Fruit fly (Drosophila melanogaster) whole organism, embryonic: ENCODE data around the gene Vps37B.

ENCODE experiments used
- Abd-B ChIP-seq: fragments of 200-800 bp; sonication (Bioruptor generic); optimal IDR thresholded peaks from 2 replicates; lab custom pipeline; 2018; ENCODE audit warnings: missing biosample characterization, mild to moderate bottlenecking, missing genetic modification characterization, moderate library complexity
- Asciz ChIP-seq: fragments of 200-800 bp; sonication (Bioruptor generic); optimal IDR thresholded peaks from 2 replicates; lab custom pipeline; 2017; ENCODE audit warnings: missing biosample characterization, mild to moderate bottlenecking, missing genetic modification characterization, missing genetic modification reagents
- Awh ChIP-seq: fragments of 200-800 bp; sonication (Bioruptor generic); IDR thresholded peaks from 2 replicates; pipeline ENCODE4, ENCODE4 v1.3.6; 2022; ENCODE audit warnings: missing biosample characterization, missing genetic modification characterization
- BtbVII ChIP-seq: fragments of 200-800 bp; sonication (Bioruptor generic); optimal IDR thresholded peaks from 3 replicates; lab custom pipeline; 2017; ENCODE audit warnings: missing biosample characterization, mild to moderate bottlenecking, missing genetic modification characterization
- CG10959 ChIP-seq: fragments of 200-800 bp; sonication (Bioruptor generic); IDR thresholded peaks from 2 replicates; pipeline ENCODE4 v1.3.6; 2022; ENCODE audit warnings: missing biosample characterization, missing genetic modification characterization
- CG11093 ChIP-seq: fragments of 200-800 bp; sonication (Bioruptor generic); IDR thresholded peaks from 3 replicates; pipeline ENCODE4 v1.3.6; 2022; ENCODE audit warnings: missing biosample characterization, missing genetic modification characterization
- CG12299 ChIP-seq: fragments of 200-800 bp; sonication (Bioruptor generic); optimal IDR thresholded peaks from 2 replicates; lab custom pipeline; 2018; ENCODE audit warnings: missing biosample characterization, mild to moderate bottlenecking, missing genetic modification characterization
- CG12769 ChIP-seq: fragments of 200-800 bp; sonication (Bioruptor generic); optimal IDR thresholded peaks from 2 replicates; lab custom pipeline; 2019; ENCODE audit warnings: missing biosample characterization, mild to moderate bottlenecking, missing genetic modification characterization, moderate library complexity
- CG15073 ChIP-seq: fragments of 200-800 bp; sonication (Bioruptor generic); optimal IDR thresholded peaks from 2 replicates; lab custom pipeline; 2016; ENCODE audit warnings: missing biosample characterization, missing genetic modification characterization
- CG17568 ChIP-seq: fragments of 200-800 bp; sonication (Bioruptor generic); optimal IDR thresholded peaks from 2 replicates; lab custom pipeline; 2018; ENCODE audit warnings: missing biosample characterization, mild to moderate bottlenecking, missing genetic modification characterization, moderate library complexity
- CG17612 ChIP-seq: fragments of 200-800 bp; sonication (Bioruptor generic); IDR thresholded peaks from 2 replicates; pipeline ENCODE4 v1.3.6; 2022; ENCODE audit warnings: missing biosample characterization, missing genetic modification characterization
- CG18764 ChIP-seq: fragments of 200-800 bp; sonication (Bioruptor generic); optimal IDR thresholded peaks from 3 replicates; lab custom pipeline; 2016; ENCODE audit warnings: missing biosample characterization, missing genetic modification characterization
- CG2199 ChIP-seq: fragments of 200-800 bp; sonication (Bioruptor generic); IDR thresholded peaks from 3 replicates; pipeline ENCODE4 v1.3.6; 2022; ENCODE audit warnings: missing biosample characterization, missing genetic modification characterization
- CG3065 ChIP-seq: fragments of 200-800 bp; sonication (Bioruptor generic); optimal IDR thresholded peaks from 2 replicates; lab custom pipeline; 2016; ENCODE audit warnings: missing biosample characterization, missing genetic modification characterization
- CG32767 ChIP-seq: fragments of 200-800 bp; sonication (Bioruptor generic); IDR thresholded peaks from 2 replicates; pipeline ENCODE4 v1.3.6; 2022; ENCODE audit warnings: missing biosample characterization, missing genetic modification characterization
- CG3281 ChIP-seq: fragments of 200-800 bp; sonication (Bioruptor generic); optimal IDR thresholded peaks from 3 replicates; lab custom pipeline; 2017; ENCODE audit warnings: missing biosample characterization, mild to moderate bottlenecking, missing genetic modification characterization
- CG33557 ChIP-seq: fragments of 200-800 bp; sonication (Bioruptor generic); optimal IDR thresholded peaks from 2 replicates; lab custom pipeline; 2019; ENCODE audit warnings: missing biosample characterization, mild to moderate bottlenecking, missing genetic modification characterization, moderate library complexity
- CG4282 ChIP-seq: fragments of 200-800 bp; sonication (Bioruptor generic); optimal IDR thresholded peaks from 2 replicates; lab custom pipeline; 2016; ENCODE audit warnings: missing biosample characterization, missing genetic modification characterization
- CG4854 ChIP-seq: fragments of 200-800 bp; sonication (Bioruptor generic); optimal IDR thresholded peaks from 2 replicates; lab custom pipeline; 2016; ENCODE audit warnings: missing biosample characterization, missing genetic modification characterization, inconsistent platforms
- CG7271 ChIP-seq: fragments of 200-800 bp; sonication (Bioruptor generic); optimal IDR thresholded peaks from 2 replicates; lab custom pipeline; 2018; ENCODE audit warnings: missing biosample characterization, mild to moderate bottlenecking, missing genetic modification characterization, moderate library complexity
- CG7987 ChIP-seq: fragments of 200-800 bp; sonication (Bioruptor generic); optimal IDR thresholded peaks from 2 replicates; lab custom pipeline; 2018; ENCODE audit warnings: missing biosample characterization, mild to moderate bottlenecking, missing genetic modification characterization, moderate library complexity
- CG8388 ChIP-seq: fragments of 200-800 bp; sonication (Bioruptor generic); optimal IDR thresholded peaks from 2 replicates; lab custom pipeline; 2019; ENCODE audit warnings: missing biosample characterization, mild to moderate bottlenecking, missing genetic modification characterization, moderate library complexity
- CG9215 ChIP-seq: fragments of 200-800 bp; sonication (Bioruptor generic); IDR thresholded peaks from 2 replicates; pipeline ENCODE4 v1.3.6; 2022; ENCODE audit warnings: missing biosample characterization, missing genetic modification characterization
- CoRest ChIP-seq: fragments of 200-800 bp; sonication (Bioruptor generic); optimal IDR thresholded peaks from 3 replicates; lab custom pipeline; 2018; ENCODE audit warnings: missing biosample characterization, mild to moderate bottlenecking, missing genetic modification characterization, moderate library complexity
- Dad ChIP-seq: fragments of 200-800 bp; sonication (Bioruptor generic); optimal IDR thresholded peaks from 3 replicates; lab custom pipeline; 2016; ENCODE audit warnings: missing biosample characterization, missing genetic modification characterization
- Dbx ChIP-seq: fragments of 200-800 bp; sonication (Bioruptor generic); IDR thresholded peaks from 3 replicates; pipeline ENCODE4 v1.3.6; 2022; ENCODE audit warnings: missing biosample characterization, missing genetic modification characterization
- ERR ChIP-seq: fragments of 200-800 bp; sonication (Bioruptor generic); optimal IDR thresholded peaks from 2 replicates; lab custom pipeline; 2016; ENCODE audit warnings: missing biosample characterization, missing genetic modification characterization
- Fer3 ChIP-seq: fragments of 200-800 bp; sonication (Bioruptor generic); optimal IDR thresholded peaks from 2 replicates; lab custom pipeline; 2018; ENCODE audit warnings: missing biosample characterization, mild to moderate bottlenecking, missing genetic modification characterization, moderate library complexity
- MESR4 ChIP-seq: fragments of 200-800 bp; sonication (Bioruptor generic); optimal IDR thresholded peaks from 2 replicates; lab custom pipeline; 2018; ENCODE audit warnings: missing biosample characterization, mild to moderate bottlenecking, missing genetic modification characterization, moderate library complexity
- Mes4 ChIP-seq: fragments of 200-800 bp; sonication (Bioruptor generic); optimal IDR thresholded peaks from 2 replicates; lab custom pipeline; 2016; ENCODE audit warnings: missing biosample characterization, missing genetic modification characterization
- NC2α ChIP-seq: fragments of 200-800 bp; sonication (Bioruptor generic); optimal IDR thresholded peaks from 2 replicates; lab custom pipeline; 2016; ENCODE audit warnings: missing biosample characterization, missing genetic modification characterization
- Nf-YA ChIP-seq: fragments of 200-800 bp; sonication (Bioruptor generic); IDR thresholded peaks from 2 replicates; pipeline ENCODE4 v1.3.6; 2022; ENCODE audit warnings: missing biosample characterization, missing genetic modification characterization
- PHDP ChIP-seq: fragments of 200-800 bp; sonication (Bioruptor generic); optimal IDR thresholded peaks from 3 replicates; lab custom pipeline; 2018; ENCODE audit warnings: missing biosample characterization, mild to moderate bottlenecking, missing genetic modification characterization, moderate library complexity
- Rx ChIP-seq: fragments of 200-800 bp; sonication (Bioruptor generic); IDR thresholded peaks from 2 replicates; pipeline ENCODE4 v1.3.6; 2022; ENCODE audit warnings: missing biosample characterization, missing genetic modification characterization
- btn ChIP-seq: fragments of 200-800 bp; sonication (Bioruptor generic); optimal IDR thresholded peaks from 2 replicates; lab custom pipeline; 2016; ENCODE audit warnings: missing biosample characterization, missing genetic modification characterization
- cad ChIP-seq: fragments of >200 bp; optimal IDR thresholded peaks from 2 replicates; lab custom pipeline; 2017; ENCODE audit warnings: missing biosample characterization, missing genetic modification characterization
- ci ChIP-seq: fragments of 200-800 bp; sonication (Bioruptor generic); IDR thresholded peaks from 3 replicates; pipeline ENCODE4 v1.3.6; 2022; ENCODE audit warnings: missing biosample characterization, missing genetic modification characterization
- ewg ChIP-seq: fragments of 200-800 bp; sonication (Bioruptor generic); optimal IDR thresholded peaks from 3 replicates; lab custom pipeline; 2017; ENCODE audit warnings: mild to moderate bottlenecking, missing biosample characterization, missing genetic modification reagents, missing genetic modification characterization
- fd96Cb ChIP-seq: fragments of 200-800 bp; sonication (Bioruptor generic); optimal IDR thresholded peaks from 2 replicates; lab custom pipeline; 2018; ENCODE audit warnings: missing biosample characterization, mild to moderate bottlenecking, missing genetic modification characterization, moderate library complexity
- gfzf ChIP-seq: fragments of 200-800 bp; sonication (Bioruptor generic); optimal IDR thresholded peaks from 2 replicates; lab custom pipeline; 2016; ENCODE audit warnings: missing biosample characterization, mild to moderate bottlenecking, missing genetic modification characterization, moderate library complexity
- grau ChIP-seq: fragments of 200-800 bp; optimal IDR thresholded peaks from 3 replicates; lab custom pipeline; 2019; ENCODE audit warnings: missing biosample characterization, mild to moderate bottlenecking, missing genetic modification characterization, moderate library complexity
- hbn ChIP-seq: fragments of 200-800 bp; sonication (Bioruptor generic); IDR thresholded peaks from 2 replicates; pipeline ENCODE4 v1.3.6; 2022; ENCODE audit warnings: missing biosample characterization, missing genetic modification characterization; ENCODE audit not compliant: partially characterized antibody
- jumu ChIP-seq: fragments of 200-800 bp; sonication (Bioruptor generic); optimal IDR thresholded peaks from 3 replicates; lab custom pipeline; 2016; ENCODE audit warnings: missing biosample characterization, missing genetic modification characterization
- maf-S ChIP-seq: fragments of 200-800 bp; sonication (Bioruptor generic); optimal IDR thresholded peaks from 2 replicates; lab custom pipeline; 2016; ENCODE audit warnings: missing biosample characterization, missing genetic modification characterization
- pita ChIP-seq: fragments of 200-800 bp; sonication (Bioruptor generic); optimal IDR thresholded peaks from 2 replicates; lab custom pipeline; 2017; ENCODE audit warnings: missing biosample characterization, mild to moderate bottlenecking, missing genetic modification characterization
- ranshi ChIP-seq: fragments of 200-800 bp; sonication (Bioruptor generic); IDR thresholded peaks from 2 replicates; pipeline ENCODE4 v1.3.6; 2022; ENCODE audit warnings: missing biosample characterization, missing genetic modification characterization
- slou ChIP-seq: fragments of 200-800 bp; sonication (Bioruptor generic); optimal IDR thresholded peaks from 3 replicates; lab custom pipeline; 2016; ENCODE audit warnings: missing biosample characterization, missing genetic modification characterization
- tap ChIP-seq: fragments of 200-800 bp; optimal IDR thresholded peaks from 3 replicates; lab custom pipeline; 2019; ENCODE audit warnings: missing biosample characterization, mild to moderate bottlenecking, missing genetic modification characterization, moderate library complexity
- tio ChIP-seq: fragments of 200-800 bp; sonication (Bioruptor generic); optimal IDR thresholded peaks from 2 replicates; lab custom pipeline; 2017; ENCODE audit warnings: missing biosample characterization, missing genetic modification characterization, inconsistent platforms
- trem ChIP-seq: fragments of 200-800 bp; optimal IDR thresholded peaks from 3 replicates; lab custom pipeline; 2019; ENCODE audit warnings: missing biosample characterization, mild to moderate bottlenecking, missing genetic modification characterization, moderate library complexity
- ttk ChIP-seq: fragments of 200-800 bp; sonication (Bioruptor generic); IDR thresholded peaks from 2 replicates; pipeline ENCODE4 v2.1.2; 2022; ENCODE audit warnings: missing biosample characterization, missing genetic modification characterization
- twi ChIP-seq: fragments of 200-800 bp; optimal IDR thresholded peaks from 2 replicates; lab custom pipeline; 2019; ENCODE audit warnings: missing biosample characterization, mild to moderate bottlenecking, missing genetic modification characterization, moderate library complexity

Gene Vps37B

DNA sequence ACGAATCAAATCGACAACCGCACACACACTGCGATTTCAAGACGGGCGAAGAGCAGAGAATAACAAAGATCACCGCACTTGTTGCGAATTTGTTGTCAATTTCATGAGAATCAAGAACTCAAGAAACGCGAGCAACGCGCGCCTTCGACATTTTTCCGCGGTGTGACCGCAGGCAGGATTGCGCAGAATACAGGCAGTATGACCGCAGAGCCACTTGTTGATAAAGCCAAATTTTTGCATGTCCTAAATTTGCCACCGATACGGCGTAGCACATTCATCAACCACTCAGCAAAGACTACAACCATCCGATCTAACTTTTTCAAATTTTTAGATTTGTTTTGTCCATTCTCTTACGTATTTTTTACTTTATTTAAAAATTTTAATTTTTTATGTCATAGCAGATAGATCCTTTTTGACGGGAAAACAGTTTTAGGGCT, 8.7 kb upstream of the Vps37B start, which contains the start of gene cno (continued):
- TF ChIP-seq tap (tag; lab: Kevin White, UChicago) (no peak), CG17612 (GFP tag; lab: Robert Waterston, UW) (no peak), Asciz (GFP tag; lab: Kevin White, UChicago) (no peak), CG9215 (GFP tag; lab: Robert Waterston, UW) (no peak), gfzf (peak; percentile 100), Dad (GFP tag; lab: Kevin White, UChicago) (no peak), CG18764 (no peak), CG3281 (GFP tag; lab: Kevin White, UChicago) (no peak), jumu (GFP tag; lab: Kevin White, UChicago) (no peak), CG12299 (no peak), cad (GFP tag; lab: Kevin White, UChicago) (no peak), pita (GFP tag; lab: Kevin White, UChicago) (peak; percentile 87), fd96Cb (tag; lab: Kevin White, UChicago) (no peak), ci (GFP tag; lab: Robert Waterston, UW) (peak; percentile 74; the same call in 2 of the 3 replicates), ranshi (GFP tag; lab: Robert Waterston, UW) (no peak), ttk (GFP tag; lab: Robert Waterston, UW) (no peak), ERR (GFP tag; lab: Kevin White, UChicago) (no peak), CG4854 (GFP tag; lab: Kevin White, UChicago) (no peak), Abd-B (no peak), CG8388 (GFP tag; lab: Kevin White, UChicago) (no peak), CG3065 (GFP tag; lab: Kevin White, UChicago) (no peak), Nf-YA (GFP tag; lab: Robert Waterston, UW) (no peak), slou (GFP tag; lab: Kevin White, UChicago) (no peak), Mes4 (GFP tag; lab: Kevin White, UChicago) (no peak), CG4282 (GFP tag; lab: Kevin White, UChicago) (no peak), ewg (peak; percentile 80), CG33557 (GFP tag; lab: Kevin White, UChicago) (peak; percentile 35), btn (no peak), twi (tag; lab: Kevin White, UChicago) (no peak), CG10959 (GFP tag; lab: Robert Waterston, UW) (no peak), CG7987 (GFP tag; lab: Kevin White, UChicago) (no peak), Fer3 (tag; lab: Kevin White, UChicago) (no peak), CG17568 (GFP tag; lab: Kevin White, UChicago) (no peak), CG32767 (GFP tag; lab: Robert Waterston, UW) (0 out of 2 replicates have a peak, but pooled peaks have one; percentile 12), trem (peak; percentile 72), CG12769 (tag; lab: Kevin White, UChicago) (peak; percentile 17), BtbVII (GFP tag; lab: Kevin White, UChicago) (peak; percentile 18), Rx (no peak), hbn (GFP tag; lab: Robert Waterston, UW) (peak; percentile 35; the same call in 1 of the 2 replicates), PHDP (peak; percentile 21), maf-S (no peak), CG2199 (no peak), MESR4 (peak; percentile 65), CG15073 (GFP tag; lab: Kevin White, UChicago) (no peak), CG11093 (GFP tag; lab: Robert Waterston, UW) (no peak), CG7271 (peak; percentile 55), grau (peak; percentile 25), NC2α (GFP tag; lab: Kevin White, UChicago) (no peak), Dbx (GFP tag; lab: Robert Waterston, UW) (0 out of 3 replicates have a peak, but pooled peaks have one; percentile 37), Awh (GFP tag; lab: Robert Waterston, UW) (no peak), tio (GFP tag; lab: Kevin White, UChicago) (no peak), CoRest (tag; lab: Kevin White, UChicago) (peak; percentile 51)
